Worm (Caenorhabditis elegans) whole organism, L3 larva: ENCODE data around the gene K11E4.1.

ENCODE experiments used
- R02D3.7 ChIP-seq: fragments of 150-350 bp; optimal IDR thresholded peaks from 2 replicates; lab custom pipeline; 2014; ENCODE audit warnings: missing biosample characterization, missing genetic modification characterization
- ZK546.5 ChIP-seq: sonication (generic microtip); optimal IDR thresholded peaks from 2 replicates; lab custom pipeline; 2017; ENCODE audit warnings: missing biosample characterization, missing genetic modification characterization
- aly-2 ChIP-seq: fragments of 150-350 bp; optimal IDR thresholded peaks from 2 replicates; lab custom pipeline; 2014; ENCODE audit warnings: missing biosample characterization, missing genetic modification characterization
- ama-1 ChIP-seq: fragments of 150-350 bp; optimal IDR thresholded peaks from 2 replicates; lab custom pipeline; 2018
- ceh-16 ChIP-seq: sonication (generic microtip); optimal IDR thresholded peaks from 2 replicates; lab custom pipeline; 2017; ENCODE audit warnings: missing biosample characterization, missing genetic modification characterization
- ceh-28 ChIP-seq: fragments of 150-350 bp; optimal IDR thresholded peaks from 2 replicates; lab custom pipeline; 2014; ENCODE audit warnings: missing biosample characterization, missing genetic modification reagents, missing genetic modification characterization
- ceh-82 ChIP-seq: fragments of 150-350 bp; optimal IDR thresholded peaks from 2 replicates; lab custom pipeline; 2014; ENCODE audit warnings: missing biosample characterization, missing genetic modification characterization
- ceh-9 ChIP-seq: sonication (generic microtip); optimal IDR thresholded peaks from 2 replicates; lab custom pipeline; 2018; ENCODE audit warnings: missing biosample characterization, missing genetic modification characterization
- daf-12 ChIP-seq: fragments of 150-350 bp; optimal IDR thresholded peaks from 2 replicates; lab custom pipeline; 2014; ENCODE audit warnings: missing biosample characterization, missing genetic modification reagents, missing genetic modification characterization
- egl-27 ChIP-seq: sonication (generic microtip); optimal IDR thresholded peaks from 4 replicates; lab custom pipeline; 2017; ENCODE audit warnings: missing biosample characterization, missing genetic modification reagents, missing genetic modification characterization
- elt-1 ChIP-seq: fragments of 150-350 bp; optimal IDR thresholded peaks from 2 replicates; lab custom pipeline; 2014; ENCODE audit warnings: missing biosample characterization, missing genetic modification characterization
- elt-2 ChIP-seq: sonication (generic microtip); optimal IDR thresholded peaks from 2 replicates; lab custom pipeline; 2016; ENCODE audit warnings: missing genetic modification reagents, mild to moderate bottlenecking, missing genetic modification characterization, missing compliant biosample characterization
- elt-3 ChIP-seq, 3 experiments: fragments of 150-350 bp in 1 of 3; sonication (generic microtip) in 2 of 3; optimal IDR thresholded peaks; 2 replicates in 2 of 3; 4 replicates in 1 of 3; lab custom pipeline; 2014 to 2017; ENCODE audit warnings: missing biosample characterization in 3 of 3, missing genetic modification characterization in 3 of 3
- eor-1 ChIP-seq, 2 experiments: fragments of 150-350 bp; optimal IDR thresholded peaks; 2 replicates each; lab custom pipeline; 2014 to 2018; ENCODE audit warnings: missing biosample characterization in 2 of 2, missing genetic modification characterization in 2 of 2
- fkh-10 ChIP-seq: sonication (generic microtip); optimal IDR thresholded peaks from 2 replicates; lab custom pipeline; 2017; ENCODE audit warnings: missing biosample characterization, missing genetic modification reagents, missing genetic modification characterization
- fkh-2 ChIP-seq: fragments of 150-350 bp; optimal IDR thresholded peaks from 2 replicates; lab custom pipeline; 2014; ENCODE audit warnings: missing biosample characterization, missing genetic modification reagents, missing genetic modification characterization
- fos-1 ChIP-seq: fragments of 150-350 bp; optimal IDR thresholded peaks from 2 replicates; lab custom pipeline; 2014; ENCODE audit warnings: missing biosample characterization, missing genetic modification characterization
- hmg-11 ChIP-seq: sonication (generic microtip); optimal IDR thresholded peaks from 2 replicates; lab custom pipeline; 2016; ENCODE audit warnings: missing genetic modification characterization, missing compliant biosample characterization
- jun-1 ChIP-seq: fragments of 150-350 bp; optimal IDR thresholded peaks from 2 replicates; lab custom pipeline; 2014; ENCODE audit warnings: missing biosample characterization, missing genetic modification reagents, missing genetic modification characterization
- lin-39 ChIP-seq: fragments of 150-350 bp; optimal IDR thresholded peaks from 2 replicates; lab custom pipeline; 2018; ENCODE audit warnings: missing biosample characterization, missing genetic modification reagents, missing genetic modification characterization
- lsy-12 ChIP-seq: sonication (generic microtip); optimal IDR thresholded peaks from 2 replicates; lab custom pipeline; 2016; ENCODE audit warnings: mild to moderate bottlenecking, missing genetic modification characterization, missing compliant biosample characterization
- mdl-1 ChIP-seq: fragments of 150-350 bp; optimal IDR thresholded peaks from 2 replicates; lab custom pipeline; 2014; ENCODE audit warnings: missing biosample characterization, missing genetic modification characterization
- mml-1 ChIP-seq: fragments of 150-350 bp; sonication (generic microtip); optimal IDR thresholded peaks from 3 replicates; lab custom pipeline; 2014; ENCODE audit warnings: missing biosample characterization, missing genetic modification characterization
- nfya-1 ChIP-seq: sonication (generic microtip); optimal IDR thresholded peaks from 2 replicates; lab custom pipeline; 2017; ENCODE audit warnings: missing genetic modification characterization, mild to moderate bottlenecking, missing compliant biosample characterization, antibody characterized with exemption, moderate library complexity; ENCODE audit not compliant: insufficient read depth
- nhr-11 ChIP-seq: fragments of 150-350 bp; optimal IDR thresholded peaks from 2 replicates; lab custom pipeline; 2014; ENCODE audit warnings: missing biosample characterization, missing genetic modification characterization
- nhr-12 ChIP-seq: fragments of 150-350 bp; optimal IDR thresholded peaks from 2 replicates; lab custom pipeline; 2014; ENCODE audit warnings: missing biosample characterization, missing genetic modification characterization
- nhr-23 ChIP-seq: fragments of 150-350 bp; optimal IDR thresholded peaks from 2 replicates; lab custom pipeline; 2014; ENCODE audit warnings: missing biosample characterization, missing genetic modification reagents, missing genetic modification characterization
- nhr-237 ChIP-seq: fragments of 150-350 bp; optimal IDR thresholded peaks from 2 replicates; lab custom pipeline; 2014; ENCODE audit warnings: missing biosample characterization, missing genetic modification characterization
- nhr-25 ChIP-seq: sonication (generic microtip); optimal IDR thresholded peaks from 2 replicates; lab custom pipeline; 2017; ENCODE audit warnings: missing biosample characterization, missing genetic modification characterization
- nhr-43 ChIP-seq: sonication (generic microtip); optimal IDR thresholded peaks from 2 replicates; lab custom pipeline; 2016; ENCODE audit warnings: mild to moderate bottlenecking, missing genetic modification characterization, missing compliant biosample characterization; ENCODE audit not compliant: poor library complexity, severe bottlenecking
- nhr-67 ChIP-seq: fragments of 150-350 bp; optimal IDR thresholded peaks from 2 replicates; lab custom pipeline; 2014; ENCODE audit warnings: missing biosample characterization, missing genetic modification characterization
- nhr-76 ChIP-seq: fragments of 150-350 bp; sonication (generic microtip); optimal IDR thresholded peaks from 5 replicates; lab custom pipeline; 2014; ENCODE audit warnings: missing biosample characterization, missing genetic modification characterization
- nhr-77 ChIP-seq: fragments of 150-350 bp; optimal IDR thresholded peaks from 2 replicates; lab custom pipeline; 2014; ENCODE audit warnings: missing biosample characterization, missing genetic modification characterization
- pha-4 ChIP-seq: fragments of 150-350 bp; optimal IDR thresholded peaks from 2 replicates; lab custom pipeline; 2014; ENCODE audit warnings: missing biosample characterization, missing genetic modification reagents, missing genetic modification characterization
- pqm-1 ChIP-seq: fragments of 150-350 bp; optimal IDR thresholded peaks from 2 replicates; lab custom pipeline; 2017; ENCODE audit warnings: missing biosample characterization, missing genetic modification characterization, inconsistent platforms
- sea-2 ChIP-seq: fragments of 150-350 bp; sonication (generic microtip); optimal IDR thresholded peaks from 4 replicates; lab custom pipeline; 2014; ENCODE audit warnings: missing biosample characterization, missing genetic modification reagents, missing genetic modification characterization
- snpc-4 ChIP-seq: fragments of 150-350 bp; optimal IDR thresholded peaks from 2 replicates; lab custom pipeline; 2014; ENCODE audit warnings: missing biosample characterization, missing genetic modification characterization
- tbx-2 ChIP-seq: sonication (generic microtip); optimal IDR thresholded peaks from 2 replicates; lab custom pipeline; 2016; ENCODE audit warnings: mild to moderate bottlenecking, missing genetic modification characterization, missing compliant biosample characterization
- unc-39 ChIP-seq: sonication (generic microtip); optimal IDR thresholded peaks from 4 replicates; lab custom pipeline; 2017; ENCODE audit warnings: missing biosample characterization, missing genetic modification characterization
- unc-62 ChIP-seq: fragments of 150-350 bp; sonication (generic microtip); optimal IDR thresholded peaks from 4 replicates; lab custom pipeline; 2014; ENCODE audit warnings: missing biosample characterization, missing genetic modification reagents, missing genetic modification characterization
- zag-1 ChIP-seq: fragments of 150-350 bp; optimal IDR thresholded peaks from 2 replicates; lab custom pipeline; 2014; ENCODE audit warnings: missing biosample characterization, missing genetic modification characterization
- ztf-11 ChIP-seq: fragments of 150-350 bp; optimal IDR thresholded peaks from 2 replicates; lab custom pipeline; 2014; ENCODE audit warnings: missing biosample characterization, missing genetic modification characterization
- ztf-4 ChIP-seq: fragments of 150-350 bp; optimal IDR thresholded peaks from 2 replicates; lab custom pipeline; 2014; ENCODE audit warnings: missing biosample characterization, missing genetic modification characterization

The K11E4.1 gene

DNA sequence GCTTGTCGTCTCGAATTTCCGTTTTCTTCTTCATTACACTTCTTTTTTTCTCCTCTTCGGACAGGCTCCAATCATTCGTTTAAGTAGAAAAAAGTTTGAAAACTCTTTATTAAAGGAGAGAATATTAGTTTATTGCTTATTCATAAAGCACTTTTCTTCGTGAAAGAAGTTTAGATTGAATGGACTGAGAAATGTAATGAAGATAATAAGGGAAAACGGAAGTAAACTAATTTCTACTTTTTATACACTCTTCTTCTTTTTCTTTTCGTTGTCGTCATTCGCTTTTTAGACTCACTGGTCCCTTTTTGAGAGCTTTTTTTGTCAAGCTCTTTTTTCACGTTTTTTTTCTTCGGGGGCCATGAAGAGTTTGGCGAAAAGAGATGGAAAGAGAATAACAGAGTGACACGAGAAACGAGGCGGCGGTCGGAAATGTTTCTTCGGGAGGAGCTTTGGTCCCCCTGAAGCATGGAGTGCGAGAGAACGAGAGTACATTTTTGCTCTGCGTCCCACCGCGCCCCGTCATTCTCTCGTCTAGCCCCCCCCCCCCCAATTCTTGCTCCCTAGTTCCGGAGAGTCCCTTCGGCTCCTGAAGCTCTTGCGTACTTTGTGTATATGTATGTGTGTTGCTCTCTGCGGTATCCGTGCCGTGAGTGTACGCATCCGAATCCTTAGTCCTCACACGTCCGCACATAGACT, 25.3 kb downstream of the K11E4.1 start:
- TF ChIP-seq ztf-11 (no peak), mdl-1 (tag; lab: Kevin White, UChicago) (peak; percentile 31), sea-2 (no peak), mml-1 (tag; lab: Kevin White, UChicago) (no peak), ama-1 (lab: Kevin White, UChicago) (no peak), elt-2 (tag; lab: Kevin White, UChicago) (no peak), nhr-77 (tag; lab: Kevin White, UChicago) (no peak), nfya-1 (tag; lab: Kevin White, UChicago) (peak; percentile 45), fkh-10 (GFP tag; lab: Kevin White, UChicago) (peak; percentile 62), lsy-12 (peak; percentile 19), hmg-11 (peak; percentile 24), ceh-28 (tag; lab: Kevin White, UChicago) (peak; percentile 15), nhr-237 (no peak), lin-39 (tag; lab: Kevin White, UChicago) (peak; percentile 59), elt-3 (tag; optimal IDR thresholded peaks at IDR 0.05; lab: Kevin White, UChicago) (no peak), unc-62 (GFP tag; lab: Kevin White, UChicago) (no peak)

DNA sequence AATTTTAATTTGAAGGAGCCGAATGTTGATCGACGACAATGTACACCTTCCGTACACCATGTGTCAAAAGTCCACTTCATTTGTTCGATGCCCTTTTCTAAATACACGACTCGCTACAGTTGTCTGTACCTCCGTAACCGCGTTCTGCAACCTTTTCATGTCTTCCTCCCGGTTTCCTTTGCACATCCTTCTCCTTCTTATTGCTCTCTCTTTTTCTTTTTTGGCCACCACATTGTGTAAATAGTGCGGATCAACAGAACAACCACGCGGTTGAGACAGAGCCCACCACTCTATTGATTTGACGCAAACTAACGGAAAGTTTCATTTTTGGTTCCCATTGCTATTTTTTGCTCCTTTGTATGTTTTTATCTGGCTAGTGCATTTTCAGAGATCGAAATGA, 29.4 kb downstream of the K11E4.1 start:
- TF ChIP-seq R02D3.7 (tag; lab: Kevin White, UChicago): no peak
- TF ChIP-seq pha-4 (tag; lab: Kevin White, UChicago): peak; percentile 93
- TF ChIP-seq, all 47 proteins: peak for 1

DNA sequence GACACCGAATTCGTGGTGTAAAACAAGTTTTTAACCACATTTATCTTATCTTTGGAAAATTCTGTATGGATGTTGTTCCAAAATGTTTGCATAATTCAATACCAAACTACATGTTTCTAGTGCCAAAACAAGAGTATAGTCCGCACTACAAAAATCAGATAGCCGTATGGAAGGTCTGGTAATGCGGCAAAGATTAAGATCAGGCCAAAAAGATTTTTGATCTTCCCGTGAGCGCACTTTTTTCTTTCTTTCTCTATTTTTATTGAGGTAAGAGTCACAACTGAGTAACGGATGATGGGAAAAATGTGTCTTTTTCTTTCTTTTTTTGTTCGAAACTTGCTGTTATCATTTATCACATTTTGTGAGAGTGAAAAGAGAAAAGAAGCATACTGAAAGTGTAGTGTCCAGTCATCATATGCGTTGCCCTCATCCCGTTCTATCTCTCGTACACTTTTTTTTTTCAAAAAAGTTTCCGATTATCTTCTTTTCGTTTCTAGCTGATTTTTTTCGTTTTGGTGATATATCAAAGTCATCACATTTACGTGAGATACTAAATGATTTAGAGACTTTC, 30.7 kb downstream of the K11E4.1 start:
- TF ChIP-seq pqm-1 (tag; lab: Kevin White, UChicago) (peak; percentile 28), nhr-25 (tag; lab: Kevin White, UChicago) (peak; percentile 21), nfya-1 (tag; lab: Kevin White, UChicago) (peak; percentile 26), nhr-67 (tag; lab: Kevin White, UChicago) (no peak), hmg-11 (peak; percentile 53), nhr-43 (tag; lab: Kevin White, UChicago) (peak; percentile 40), nhr-77 (tag; lab: Kevin White, UChicago) (no peak), elt-1 (tag; lab: Kevin White, UChicago) (peak; percentile 94), elt-2 (tag; lab: Kevin White, UChicago) (peak; percentile 23), snpc-4 (tag; lab: Kevin White, UChicago) (no peak)

ce11 chrX:13745558-13745957, 31.6 kb downstream of the K11E4.1 start:
- no peak for TF ChIP-seq ceh-9
- no peak for TF ChIP-seq zag-1 (tag; lab: Kevin White, UChicago)
- no peak for TF ChIP-seq ztf-4 (tag; lab: Kevin White, UChicago)
- no peak for TF ChIP-seq elt-2 (tag; lab: Kevin White, UChicago)
- no peak for TF ChIP-seq nhr-76 (tag; lab: Kevin White, UChicago)
- no peak for TF ChIP-seq unc-62 (GFP tag; lab: Kevin White, UChicago)
- TF ChIP-seq elt-3 (tag; optimal IDR thresholded peaks at IDR 0.05; lab: Kevin White, UChicago): no peak
- TF ChIP-seq snpc-4 (tag; lab: Kevin White, UChicago): no peak
- no peak for TF ChIP-seq pqm-1 (tag; lab: Kevin White, UChicago)
- TF ChIP-seq tbx-2 (tag; lab: Kevin White, UChicago): no peak
- peak; percentile 52 for TF ChIP-seq nhr-23
- TF ChIP-seq ztf-11: no peak
- TF ChIP-seq fos-1 (tag; lab: Kevin White, UChicago): no peak
- TF ChIP-seq jun-1 (tag; lab: Kevin White, UChicago): no peak
- TF ChIP-seq aly-2: no peak
- peak; percentile 5 for TF ChIP-seq ceh-28 (tag; lab: Kevin White, UChicago)
- no peak for TF ChIP-seq unc-39 (tag; lab: Kevin White, UChicago)
- no peak for TF ChIP-seq ceh-82
- no peak for TF ChIP-seq nhr-11
- peak; percentile 32 for TF ChIP-seq nhr-43 (tag; lab: Kevin White, UChicago)
- TF ChIP-seq mdl-1 (tag; lab: Kevin White, UChicago): no peak
- no peak for TF ChIP-seq eor-1 (tag; optimal IDR thresholded peaks at IDR 0.05; lab: Kevin White, UChicago)
- TF ChIP-seq nhr-12: no peak
- no peak for TF ChIP-seq lsy-12
- TF ChIP-seq ceh-16 (tag; lab: Kevin White, UChicago): no peak
- TF ChIP-seq hmg-11: no peak
- TF ChIP-seq fkh-2 (tag; lab: Kevin White, UChicago): no peak
- peak; percentile 22 for TF ChIP-seq nhr-25 (tag; lab: Kevin White, UChicago)
- no peak for TF ChIP-seq ama-1 (lab: Kevin White, UChicago)
- no peak for TF ChIP-seq pha-4 (tag; lab: Kevin White, UChicago)
- TF ChIP-seq mml-1 (tag; lab: Kevin White, UChicago): no peak
- no peak for TF ChIP-seq egl-27 (tag; lab: Kevin White, UChicago)
- no peak for TF ChIP-seq daf-12 (tag; lab: Kevin White, UChicago)
- TF ChIP-seq nhr-237: no peak
- TF ChIP-seq R02D3.7 (tag; lab: Kevin White, UChicago): no peak
- no peak for TF ChIP-seq ZK546.5
- no peak for TF ChIP-seq nfya-1 (tag; lab: Kevin White, UChicago)
